Worm (Caenorhabditis elegans) whole organism, early embryonic: ENCODE data around the gene R04B5.6.

Source experiments
- B0310.2 ChIP-seq: sonication (generic microtip); optimal IDR thresholded peaks from 2 replicates; lab custom pipeline; 2016; ENCODE audit warnings: mild to moderate bottlenecking, missing genetic modification characterization, missing compliant biosample characterization
- aly-1 ChIP-seq: sonication (generic microtip); optimal IDR thresholded peaks from 2 replicates; lab custom pipeline; 2016; ENCODE audit warnings: missing genetic modification characterization, missing compliant biosample characterization
- ama-1 ChIP-seq: fragments of 150-350 bp; optimal IDR thresholded peaks from 2 replicates; lab custom pipeline; 2014
- ceh-36 ChIP-seq: sonication (generic microtip); optimal IDR thresholded peaks from 2 replicates; lab custom pipeline; 2016; ENCODE audit warnings: missing genetic modification characterization, inconsistent platforms, missing compliant biosample characterization
- hmbx-1 ChIP-seq: sonication (generic microtip); optimal IDR thresholded peaks from 2 replicates; lab custom pipeline; 2016; ENCODE audit warnings: mild to moderate bottlenecking, missing genetic modification characterization, missing compliant biosample characterization
- tra-4 ChIP-seq: sonication (generic microtip); optimal IDR thresholded peaks from 2 replicates; lab custom pipeline; 2017; ENCODE audit warnings: missing genetic modification characterization, missing compliant biosample characterization

- TF ChIP-seq ama-1 (no peak), hmbx-1 (tag; lab: Kevin White, UChicago) (no peak), aly-1 (tag; lab: Kevin White, UChicago) (no peak), tra-4 (tag; lab: Kevin White, UChicago) (no peak), ceh-36 (no peak), B0310.2 (tag; lab: Kevin White, UChicago) (no peak)
These were observed 24.9 kb upstream of the R04B5.6 start for ce11 chrV:10060039-10060438.
